Worm (Caenorhabditis elegans): ENCODE data around the gene srg-32.

- TF ChIP-seq lin-39 (tag; optimal IDR thresholded peaks at IDR 0.05) (no peak), skn-1 (tag; optimal IDR thresholded peaks at IDR 0.05) (no peak), ama-1 (optimal IDR thresholded peaks at IDR 0.05) (no peak), nhr-12 (tag; optimal IDR thresholded peaks at IDR 0.05) (no peak), lsy-2 (tag; optimal IDR thresholded peaks at IDR 0.05) (no peak), ceh-16 (tag; optimal IDR thresholded peaks at IDR 0.05) (no peak), snpc-4 (tag; optimal IDR thresholded peaks at IDR 0.05) (no peak), sma-3 (GFP tag; optimal IDR thresholded peaks at IDR 0.05) (no peak), lin-13 (GFP tag; optimal IDR thresholded peaks at IDR 0.05) (no peak)
Measured at ce11 chrV:10549717-10550116, 38.9 kb downstream of the srg-32 start, which contains the start of gene F32G8.2.

Measured in whole organism, L2 larva.